Worm (Caenorhabditis elegans) whole organism, L4 larva: ENCODE data around the gene nars-2.

Experiments
- D1046.2 ChIP-seq: fragments of 200-800 bp; sonication (Bioruptor generic); IDR thresholded peaks from 2 replicates; pipeline ENCODE4 v1.3.6; 2022; ENCODE audit warnings: missing genetic modification characterization, missing compliant biosample characterization
- F10B5.3 ChIP-seq: sonication (generic microtip); optimal IDR thresholded peaks from 2 replicates; lab custom pipeline; 2016; ENCODE audit warnings: mild to moderate bottlenecking, missing genetic modification characterization, missing compliant biosample characterization
- F26F4.8 ChIP-seq: fragments of 200-800 bp; sonication (Bioruptor generic); conservative IDR thresholded peaks from 2 replicates; pipeline ENCODE4 v1.3.6; 2022; ENCODE audit warnings: missing genetic modification characterization, missing compliant biosample characterization
- F37D6.2 ChIP-seq: sonication (generic microtip); optimal IDR thresholded peaks from 2 replicates; lab custom pipeline; 2016; ENCODE audit warnings: mild to moderate bottlenecking, missing genetic modification characterization, missing compliant biosample characterization
- R02D3.7 ChIP-seq: fragments of 150-350 bp; sonication (generic microtip); optimal IDR thresholded peaks from 3 replicates; lab custom pipeline; 2014; ENCODE audit warnings: missing biosample characterization, missing genetic modification characterization
- T26A8.4 ChIP-seq: fragments of 200-800 bp; sonication (Bioruptor generic); IDR thresholded peaks from 2 replicates; pipeline ENCODE4 v1.3.6; 2022; ENCODE audit warnings: missing genetic modification characterization, missing compliant biosample characterization
- Y105C5A.15 ChIP-seq: fragments of 200-800 bp; sonication (Bioruptor generic); IDR thresholded peaks from 2 replicates; pipeline ENCODE4 v1.3.6; 2022; ENCODE audit warnings: missing genetic modification characterization, missing compliant biosample characterization
- ZK337.2 ChIP-seq: fragments of 200-800 bp; sonication (Bioruptor generic); IDR thresholded peaks from 2 replicates; pipeline ENCODE4 v1.3.6; 2022; ENCODE audit warnings: missing genetic modification reagents, missing genetic modification characterization, missing compliant biosample characterization
- attf-4 ChIP-seq: sonication (generic microtip); optimal IDR thresholded peaks from 3 replicates; lab custom pipeline; 2017; ENCODE audit warnings: missing biosample characterization, missing genetic modification characterization
- ceh-28 ChIP-seq: fragments of 150-350 bp; optimal IDR thresholded peaks from 2 replicates; lab custom pipeline; 2014; ENCODE audit warnings: missing biosample characterization, missing genetic modification reagents, missing genetic modification characterization
- ces-1 ChIP-seq: fragments of 150-350 bp; sonication (generic microtip); optimal IDR thresholded peaks from 4 replicates; lab custom pipeline; 2014; ENCODE audit warnings: missing biosample characterization, missing genetic modification reagents, missing genetic modification characterization
- ctbp-1 ChIP-seq: fragments of 200-800 bp; sonication (Bioruptor generic); IDR thresholded peaks from 2 replicates; pipeline ENCODE4 v1.3.6; 2022; ENCODE audit warnings: missing genetic modification reagents, missing genetic modification characterization, missing compliant biosample characterization
- dmd-6 ChIP-seq: fragments of 200-800 bp; sonication (Bioruptor generic); IDR thresholded peaks from 2 replicates; pipeline ENCODE4 v1.3.6; 2022; ENCODE audit warnings: missing genetic modification reagents, missing genetic modification characterization, missing compliant biosample characterization
- dmd-8 ChIP-seq: fragments of 200-800 bp; sonication (Bioruptor generic); IDR thresholded peaks from 2 replicates; pipeline ENCODE4 v1.3.6; 2022; ENCODE audit warnings: missing genetic modification characterization, missing compliant biosample characterization
- dmd-9 ChIP-seq: fragments of 200-800 bp; sonication (Bioruptor generic); IDR thresholded peaks from 2 replicates; pipeline ENCODE4 v1.3.6; 2022; ENCODE audit warnings: missing genetic modification reagents, missing genetic modification characterization, missing compliant biosample characterization
- dpl-1 ChIP-seq: fragments of 150-350 bp; optimal IDR thresholded peaks from 2 replicates; lab custom pipeline; 2014; ENCODE audit warnings: missing biosample characterization, missing genetic modification reagents, missing genetic modification characterization
- egl-43 ChIP-seq: fragments of 200-800 bp; sonication (Bioruptor generic); IDR thresholded peaks from 2 replicates; pipeline ENCODE4 v1.3.6; 2022; ENCODE audit warnings: missing genetic modification reagents, missing genetic modification characterization, missing compliant biosample characterization
- fkh-10 ChIP-seq: fragments of 150-350 bp; optimal IDR thresholded peaks from 2 replicates; lab custom pipeline; 2014; ENCODE audit warnings: missing biosample characterization, missing genetic modification reagents, missing genetic modification characterization
- gei-8 ChIP-seq: fragments of 200-800 bp; sonication (Bioruptor generic); optimal IDR thresholded peaks from 2 replicates; lab custom pipeline; 2018; ENCODE audit warnings: mild to moderate bottlenecking, missing genetic modification characterization, missing compliant biosample characterization
- hif-1 ChIP-seq, 2 experiments: sonication (generic microtip); optimal IDR thresholded peaks; 2 replicates each; lab custom pipeline; 2016 to 2017; ENCODE audit warnings: missing compliant biosample characterization in 2 of 2, missing genetic modification characterization in 2 of 2, missing genetic modification reagents in 2 of 2, missing genotype in 2 of 2, mild to moderate bottlenecking in 1 of 2
- hlh-11 ChIP-seq: fragments of 200-800 bp; sonication (Bioruptor generic); optimal IDR thresholded peaks from 2 replicates; lab custom pipeline; 2018; ENCODE audit warnings: mild to moderate bottlenecking, missing genetic modification characterization, missing compliant biosample characterization
- hlh-30 ChIP-seq: sonication (generic microtip); optimal IDR thresholded peaks from 2 replicates; lab custom pipeline; 2017; ENCODE audit warnings: antibody characterized with exemption, mild to moderate bottlenecking, missing genetic modification characterization, missing compliant biosample characterization; ENCODE audit not compliant: insufficient read depth
- jun-1 ChIP-seq: fragments of 150-350 bp; optimal IDR thresholded peaks from 2 replicates; lab custom pipeline; 2014; ENCODE audit warnings: missing biosample characterization, missing genetic modification reagents, missing genetic modification characterization
- lin-13 ChIP-seq: fragments of 150-350 bp; optimal IDR thresholded peaks from 2 replicates; lab custom pipeline; 2014; ENCODE audit warnings: missing biosample characterization, missing genetic modification reagents, missing genetic modification characterization
- lin-15B ChIP-seq: fragments of 150-350 bp; sonication (generic microtip); optimal IDR thresholded peaks from 3 replicates; lab custom pipeline; 2014; ENCODE audit warnings: missing biosample characterization, missing genetic modification characterization
- lin-38 ChIP-seq: fragments of 200-800 bp; sonication (Bioruptor generic); IDR thresholded peaks from 2 replicates; pipeline ENCODE4 v1.3.6; 2022; ENCODE audit warnings: missing genetic modification reagents, missing genetic modification characterization, missing compliant biosample characterization
- lsy-2 ChIP-seq, 2 experiments: fragments of 150-350 bp in 1 of 2; sonication (generic microtip) in 1 of 2; optimal IDR thresholded peaks; 2 replicates each; lab custom pipeline; 2014 to 2017; ENCODE audit warnings: missing biosample characterization in 2 of 2, missing genetic modification characterization in 2 of 2
- madf-9 ChIP-seq: fragments of 200-800 bp; sonication (Bioruptor generic); conservative IDR thresholded peaks from 2 replicates; pipeline ENCODE4 v1.3.6; 2022; ENCODE audit warnings: missing genetic modification reagents, missing genetic modification characterization, missing compliant biosample characterization
- nhr-11 ChIP-seq: fragments of 150-350 bp; optimal IDR thresholded peaks from 2 replicates; lab custom pipeline; 2014; ENCODE audit warnings: missing biosample characterization, missing genetic modification characterization
- nhr-48 ChIP-seq: sonication (generic microtip); optimal IDR thresholded peaks from 2 replicates; lab custom pipeline; 2016; ENCODE audit warnings: mild to moderate bottlenecking, missing genetic modification characterization, missing compliant biosample characterization
- rbr-2 ChIP-seq: sonication (generic microtip); optimal IDR thresholded peaks from 2 replicates; lab custom pipeline; 2016; ENCODE audit warnings: missing genotype, missing genetic modification characterization, missing compliant biosample characterization
- sdz-12 ChIP-seq: fragments of 200-800 bp; sonication (Bioruptor generic); optimal IDR thresholded peaks from 2 replicates; lab custom pipeline; 2018; ENCODE audit warnings: mild to moderate bottlenecking, missing genetic modification characterization, missing compliant biosample characterization
- set-16 ChIP-seq: fragments of 200-800 bp; sonication (Bioruptor generic); IDR thresholded peaks from 2 replicates; pipeline ENCODE4 v1.3.6; 2022; ENCODE audit warnings: missing genetic modification reagents, missing genetic modification characterization, missing compliant biosample characterization
- snpc-1.2 ChIP-seq: fragments of 200-800 bp; sonication (Bioruptor generic); IDR thresholded peaks from 2 replicates; pipeline ENCODE4 v1.3.6; 2022; ENCODE audit warnings: missing genetic modification reagents, missing genetic modification characterization, missing compliant biosample characterization
- snpc-4 ChIP-seq: fragments of 150-350 bp; optimal IDR thresholded peaks from 2 replicates; lab custom pipeline; 2014; ENCODE audit warnings: missing biosample characterization, missing genetic modification characterization
- tag-97 ChIP-seq: fragments of 200-800 bp; sonication (Bioruptor generic); IDR thresholded peaks from 2 replicates; pipeline ENCODE4 v1.3.6; 2022; ENCODE audit warnings: missing genetic modification characterization, missing compliant biosample characterization
- unc-130 ChIP-seq: sonication (generic microtip); optimal IDR thresholded peaks from 2 replicates; lab custom pipeline; 2016; ENCODE audit warnings: missing genetic modification reagents, missing genetic modification characterization, missing compliant biosample characterization
- unc-39 ChIP-seq: sonication (generic microtip); optimal IDR thresholded peaks from 2 replicates; lab custom pipeline; 2017; ENCODE audit warnings: missing biosample characterization, missing genetic modification characterization
- unc-62 ChIP-seq, 3 experiments: fragments of 150-350 bp in 1 of 3; sonication (generic microtip); optimal IDR thresholded peaks in 2 of 3; peaks in 1 of 3; 1 replicate in 1 of 3; 2 replicates in 2 of 3; lab custom pipeline; 2014 to 2017; ENCODE audit warnings: missing biosample characterization in 3 of 3, missing genetic modification characterization in 3 of 3, missing genetic modification reagents in 3 of 3, missing genotype in 1 of 3
- vab-7 ChIP-seq: fragments of 200-800 bp; sonication (Bioruptor generic); IDR thresholded peaks from 2 replicates; pipeline ENCODE4 v1.3.6; 2022; ENCODE audit warnings: missing genetic modification reagents, missing genetic modification characterization, missing compliant biosample characterization
- zag-1 ChIP-seq: fragments of 150-350 bp; optimal IDR thresholded peaks from 2 replicates; lab custom pipeline; 2014; ENCODE audit warnings: missing biosample characterization, missing genetic modification characterization

The nars-2 gene

ce11 chrIII:11523504-11524025 is 23.0 kb upstream of the nars-2 start, which contains the start of the genes Y66D12A.16 and such-1:
TSS of gene Y66D12A.16 (plus strand) at chrIII:11523554.
TSS of gene such-1 (minus strand) at chrIII:11523759.
- no peak for TF ChIP-seq snpc-4 (tag; lab: Kevin White, UChicago)
- no peak for TF ChIP-seq F26F4.8 (GFP tag; lab: Robert Waterston, UW)
- TF ChIP-seq unc-130 (GFP tag; lab: Kevin White, UChicago): no peak
- TF ChIP-seq Y105C5A.15: no peak
- TF ChIP-seq F10B5.3 (tag; lab: Kevin White, UChicago): no peak
- no peak for TF ChIP-seq snpc-1.2 (GFP tag; lab: Robert Waterston, UW)
- TF ChIP-seq lin-15B (tag; lab: Kevin White, UChicago): no peak
- no peak for TF ChIP-seq lsy-2 (tag; optimal IDR thresholded peaks at IDR 0.05; lab: Kevin White, UChicago)
- no peak for TF ChIP-seq hlh-11 (tag; lab: Kevin White, UChicago)

ce11 chrIII:11510826-11511225 is 10.3 kb upstream of the nars-2 start:
- TF ChIP-seq hlh-30 (tag; lab: Kevin White, UChicago) (no peak), tag-97 (no peak), dmd-6 (GFP tag; lab: Robert Waterston, UW) (no peak), egl-43 (GFP tag; lab: Robert Waterston, UW) (0 out of 2 replicates have a peak, but pooled peaks have one; percentile 18), set-16 (GFP tag; lab: Robert Waterston, UW) (peak; percentile 91), lin-13 (GFP tag; lab: Kevin White, UChicago) (no peak), jun-1 (no peak)

DNA sequence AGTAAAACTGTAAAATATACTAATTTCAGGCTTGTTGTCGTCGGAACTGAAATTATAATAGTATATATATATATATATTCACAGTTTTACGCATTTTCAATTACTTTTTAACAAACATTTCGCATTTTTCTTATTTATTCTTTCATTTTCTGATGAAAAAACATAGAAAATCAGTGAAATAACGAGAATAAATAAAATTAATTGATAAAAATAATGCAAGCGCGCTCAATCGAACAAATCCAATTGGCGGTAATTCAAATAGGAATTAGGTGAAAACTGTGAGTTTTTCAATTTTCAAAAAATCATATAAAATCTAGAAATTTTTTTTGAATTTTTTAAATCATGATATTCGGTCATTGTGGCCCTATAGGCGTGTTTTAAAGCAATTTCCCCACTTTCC is 9.6 kb upstream of the nars-2 start:
- TF ChIP-seq ZK337.2 (GFP tag; lab: Robert Waterston, UW) (no peak), sdz-12 (GFP tag; lab: Kevin White, UChicago) (no peak), unc-62 (GFP tag; optimal IDR thresholded peaks at IDR 0.05 in 1 of 2; lab: Kevin White, UChicago) (no peak), unc-62 (tag; optimal IDR thresholded peaks at IDR 0.05; lab: Kevin White, UChicago) (no peak), lin-13 (GFP tag; lab: Kevin White, UChicago) (no peak), dmd-8 (GFP tag; lab: Robert Waterston, UW) (no peak), madf-9 (GFP tag; lab: Robert Waterston, UW) (no peak), D1046.2 (GFP tag; lab: Robert Waterston, UW) (no peak), hif-1 (tag; optimal IDR thresholded peaks at IDR 0.05; lab: Kevin White, UChicago) (no peak), hlh-30 (tag; lab: Kevin White, UChicago) (no peak), ceh-28 (no peak), zag-1 (no peak), ctbp-1 (GFP tag; lab: Robert Waterston, UW) (no peak), attf-4 (tag; lab: Kevin White, UChicago) (no peak), T26A8.4 (no peak), rbr-2 (tag; lab: Kevin White, UChicago) (no peak), nhr-11 (tag; lab: Kevin White, UChicago) (no peak), unc-39 (no peak)

- TF ChIP-seq R02D3.7 (tag; lab: Kevin White, UChicago) (peak; percentile 52), nhr-48 (tag; lab: Kevin White, UChicago) (no peak), dmd-9 (no peak), lin-38 (GFP tag; lab: Robert Waterston, UW) (peak; percentile 48), ces-1 (no peak), fkh-10 (no peak), dpl-1 (GFP tag; lab: Kevin White, UChicago) (no peak), F37D6.2 (tag; lab: Kevin White, UChicago) (no peak), gei-8 (GFP tag; lab: Kevin White, UChicago) (no peak), dmd-6 (GFP tag; lab: Robert Waterston, UW) (no peak), vab-7 (GFP tag; lab: Robert Waterston, UW) (no peak), zag-1 (no peak)
- TF ChIP-seq, all 104 proteins: peak for 2
These were observed 8.3 kb upstream of the nars-2 start, which contains the start of gene Y66D12A.19 for ce11 chrIII:11508816-11509215. TSS of gene Y66D12A.19 (plus strand) at chrIII:11509081.
